Worm (Caenorhabditis elegans) whole organism, young adult: Measurements from ENCODE around the gene mex-6.

ENCODE experiments used
- F33H1.4 ChIP-seq: fragments of 200-800 bp; sonication (Bioruptor generic); IDR thresholded peaks from 2 replicates; pipeline ENCODE4 v1.3.6; 2022; ENCODE audit warnings: missing genetic modification reagents, missing genetic modification characterization, missing compliant biosample characterization
- F49E8.2 ChIP-seq: sonication (generic microtip); optimal IDR thresholded peaks from 3 replicates; lab custom pipeline; 2017; ENCODE audit warnings: missing genetic modification characterization, mild to moderate bottlenecking, missing compliant biosample characterization, antibody characterized with exemption, moderate library complexity; ENCODE audit not compliant: insufficient read depth
- rcor-1 ChIP-seq: fragments of 200-800 bp; sonication (Bioruptor generic); IDR thresholded peaks from 2 replicates; pipeline ENCODE4 v1.3.6; 2022; ENCODE audit warnings: missing genetic modification reagents, missing genetic modification characterization, missing compliant biosample characterization
- rpc-1 ChIP-seq, 2 experiments: fragments of 150-350 bp in 1 of 2; sonication (generic microtip) in 1 of 2; optimal IDR thresholded peaks; 2 replicates each; lab custom pipeline; 2014 to 2018; ENCODE audit warnings: missing biosample characterization in 1 of 2, missing genetic modification characterization in 1 of 2, missing genetic modification reagents in 1 of 2, missing genotype in 1 of 2
- snpc-4 ChIP-seq, 5 experiments: fragments of 150-350 bp in 1 of 5; sonication (generic microtip) in 4 of 5; optimal IDR thresholded peaks; 2 replicates each; lab custom pipeline; 2014 to 2018; ENCODE audit warnings: missing genetic modification characterization in 5 of 5, missing biosample characterization in 3 of 5, antibody characterized with exemption in 2 of 5, mild to moderate bottlenecking in 2 of 5, missing compliant biosample characterization in 2 of 5, missing genotype in 2 of 5, moderate library complexity in 2 of 5, missing genetic modification reagents in 1 of 5

ce11 chrII:9500926-9501325, 23.0 kb upstream of the mex-6 start:
- TF ChIP-seq rcor-1 (GFP tag; lab: Robert Waterston, UW), result no peak
- TF ChIP-seq F33H1.4, result no peak
- no peak for TF ChIP-seq F49E8.2 (tag; lab: Kevin White, UChicago)
- TF ChIP-seq rpc-1 (optimal IDR thresholded peaks at IDR 0.05; lab: Kevin White, UChicago), result no peak
- no peak for TF ChIP-seq rpc-1 (tag; optimal IDR thresholded peaks at IDR 0.05; lab: Kevin White, UChicago)
- TF ChIP-seq snpc-4 (GFP tag; optimal IDR thresholded peaks at IDR 0.05; lab: Kevin White, UChicago), result no peak
- no peak for TF ChIP-seq snpc-4 (tag; optimal IDR thresholded peaks at IDR 0.05; lab: Kevin White, UChicago)
